Fruit fly (Drosophila melanogaster) whole organism, adult: ENCODE measurements around the gene Mcm5.

Source experiments
- CG11617 ChIP-seq: fragments of 200-800 bp; sonication (Bioruptor generic); optimal IDR thresholded peaks from 2 replicates; lab custom pipeline; 2017; ENCODE audit warnings: mild to moderate bottlenecking, missing biosample characterization, missing genetic modification reagents, missing genetic modification characterization
- CG12768 ChIP-seq: fragments of 200-800 bp; sonication (Bioruptor generic); optimal IDR thresholded peaks from 2 replicates; lab custom pipeline; 2017; ENCODE audit warnings: missing biosample characterization, missing genetic modification characterization, mild to moderate bottlenecking, moderate library complexity, missing genetic modification reagents
- CG14711 ChIP-seq: fragments of 200-800 bp; sonication (Bioruptor generic); optimal IDR thresholded peaks from 2 replicates; lab custom pipeline; 2018; ENCODE audit warnings: missing biosample characterization, mild to moderate bottlenecking, missing genetic modification characterization, moderate library complexity
- CG1620 ChIP-seq: fragments of 200-800 bp; sonication (Bioruptor generic); optimal IDR thresholded peaks from 2 replicates; lab custom pipeline; 2016; ENCODE audit warnings: missing biosample characterization, missing genetic modification characterization
- CG33017 ChIP-seq: fragments of 200-800 bp; sonication (Bioruptor generic); optimal IDR thresholded peaks from 2 replicates; lab custom pipeline; 2018; ENCODE audit warnings: missing biosample characterization, mild to moderate bottlenecking, missing genetic modification characterization, moderate library complexity
- CG5204 ChIP-seq: fragments of 200-800 bp; sonication (Bioruptor generic); optimal IDR thresholded peaks from 2 replicates; lab custom pipeline; 2016; ENCODE audit warnings: missing biosample characterization, missing genetic modification characterization
- CG7045 ChIP-seq: fragments of 200-800 bp; sonication (Bioruptor generic); optimal IDR thresholded peaks from 2 replicates; lab custom pipeline; 2017; ENCODE audit warnings: missing biosample characterization, mild to moderate bottlenecking, missing genetic modification characterization
- CG7101 ChIP-seq: fragments of 200-800 bp; sonication (Bioruptor generic); optimal IDR thresholded peaks from 2 replicates; lab custom pipeline; 2018; ENCODE audit warnings: missing biosample characterization, mild to moderate bottlenecking, missing genetic modification characterization, moderate library complexity
- Clk ChIP-seq: fragments of 200-800 bp; sonication (Bioruptor generic); optimal IDR thresholded peaks from 2 replicates; lab custom pipeline; 2017; ENCODE audit warnings: missing biosample characterization, missing genetic modification characterization
- Crg-1 ChIP-seq: fragments of 200-800 bp; sonication (Bioruptor generic); optimal IDR thresholded peaks from 2 replicates; lab custom pipeline; 2016; ENCODE audit warnings: missing biosample characterization, missing genetic modification characterization
- Hr96 ChIP-seq: fragments of 200-800 bp; sonication (Bioruptor generic); optimal IDR thresholded peaks from 2 replicates; lab custom pipeline; 2016; ENCODE audit warnings: missing biosample characterization, missing genetic modification characterization
- Mnt ChIP-seq: fragments of 200-800 bp; sonication (Bioruptor generic); optimal IDR thresholded peaks from 2 replicates; lab custom pipeline; 2016; ENCODE audit warnings: missing biosample characterization, mild to moderate bottlenecking, missing genetic modification characterization
- bab1 ChIP-seq: fragments of 200-800 bp; sonication (Bioruptor generic); optimal IDR thresholded peaks from 3 replicates; lab custom pipeline; 2019; ENCODE audit warnings: missing biosample characterization, mild to moderate bottlenecking, missing genetic modification characterization, moderate library complexity
- cic ChIP-seq: fragments of 200-800 bp; sonication (Bioruptor generic); optimal IDR thresholded peaks from 2 replicates; lab custom pipeline; 2017; ENCODE audit warnings: missing biosample characterization, mild to moderate bottlenecking, missing genetic modification characterization, moderate library complexity
- cnc ChIP-seq, 2 experiments: fragments of >200 bp; optimal IDR thresholded peaks; 2 replicates each; lab custom pipeline; 2017
- kay ChIP-seq: fragments of 200-800 bp; sonication (Bioruptor generic); peaks from one replicate; lab custom pipeline; 2016; ENCODE audit warnings: missing biosample characterization, missing genetic modification characterization, borderline replicate concordance
- ovo ChIP-seq: fragments of 200-800 bp; sonication (Bioruptor generic); optimal IDR thresholded peaks from 2 replicates; lab custom pipeline; 2016; ENCODE audit warnings: missing biosample characterization, missing genetic modification characterization
- pad ChIP-seq: fragments of 200-800 bp; sonication (Bioruptor generic); optimal IDR thresholded peaks from 3 replicates; lab custom pipeline; 2017; ENCODE audit warnings: missing biosample characterization, missing genetic modification characterization, mild to moderate bottlenecking, moderate library complexity, missing genetic modification reagents
- tj ChIP-seq: fragments of 200-800 bp; sonication (Bioruptor generic); optimal IDR thresholded peaks from 3 replicates; lab custom pipeline; 2017; ENCODE audit warnings: missing biosample characterization, mild to moderate bottlenecking, missing genetic modification characterization, moderate library complexity
- toe ChIP-seq: fragments of 200-800 bp; sonication (Bioruptor generic); optimal IDR thresholded peaks from 2 replicates; lab custom pipeline; 2016; ENCODE audit warnings: missing biosample characterization, missing genetic modification characterization

Mcm5 gene

DNA sequence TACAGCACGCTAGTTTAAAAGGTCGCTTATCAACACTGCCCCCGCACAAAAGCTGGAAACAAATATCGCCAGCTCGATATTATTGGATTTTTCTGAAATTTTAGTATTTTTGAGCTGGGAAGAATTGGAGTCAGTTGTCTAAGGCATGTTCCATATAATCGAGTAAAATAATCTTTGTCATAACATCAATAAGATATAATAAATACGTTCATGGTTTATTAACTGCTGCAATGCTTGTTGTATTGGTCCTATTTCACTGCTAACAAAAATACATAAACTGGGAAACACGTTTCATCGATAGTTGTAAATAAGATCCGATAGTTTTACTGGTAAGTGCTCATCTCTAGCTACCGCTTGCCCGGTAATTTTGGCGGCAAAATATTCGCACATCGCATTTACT, at the start of gene Mcm5, which contains the start of gene Art1:
TSS of gene Mcm5 (plus strand) at position 339 of the 400 bp plus-strand sequence.
TSS of gene Art1 (minus strand) at position 41 of the 400 bp plus-strand sequence.
- TF ChIP-seq CG7101 (peak; percentile 33), CG14711 (tag; lab: Kevin White, UChicago) (peak; percentile 38), bab1 (GFP tag; lab: Kevin White, UChicago) (peak; percentile 47), Hr96 (GFP tag; lab: Kevin White, UChicago) (peak; percentile 69), CG33017 (tag; lab: Kevin White, UChicago) (no peak), Crg-1 (GFP tag; lab: Kevin White, UChicago) (peak; percentile 59), kay (peak; percentile 39), CG1620 (GFP tag; lab: Kevin White, UChicago) (peak; percentile 76), toe (peak; percentile 73), CG12768 (peak; percentile 2), Clk (peak; percentile 5), tj (GFP tag; lab: Kevin White, UChicago) (no peak), CG7045 (GFP tag; lab: Kevin White, UChicago) (peak; percentile 47), cnc (optimal IDR thresholded peaks at IDR 0.05; lab: Kevin White, UChicago) (no peak), pad (GFP tag; lab: Kevin White, UChicago) (peak; percentile 58), CG11617 (peak; percentile 45), ovo (no peak), cic (GFP tag; lab: Kevin White, UChicago) (no peak), Mnt (GFP tag; lab: Kevin White, UChicago) (peak; percentile 75), CG5204 (peak; percentile 66)

DNA sequence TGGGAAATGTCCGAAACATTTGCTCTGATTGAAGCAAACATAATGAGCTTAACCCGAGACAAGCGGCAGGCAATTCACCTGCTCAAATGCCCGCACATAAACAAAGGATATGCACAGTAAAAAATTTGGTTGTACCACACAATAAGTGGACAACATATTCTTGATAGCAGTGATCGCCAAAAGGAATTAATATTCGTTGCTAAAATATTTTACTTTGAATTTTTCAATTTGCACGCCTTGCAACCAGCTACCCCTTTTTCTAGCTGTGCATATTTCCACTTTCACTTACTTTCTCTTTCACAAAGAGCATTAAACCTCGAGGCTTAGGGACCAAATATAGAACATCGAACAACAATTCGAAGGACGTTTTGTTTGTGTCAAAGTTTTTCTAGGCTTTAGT, 40.7 kb upstream of the Mcm5 start:
- no peak for TF ChIP-seq CG7045 (GFP tag; lab: Kevin White, UChicago)
- no peak for TF ChIP-seq kay

DNA sequence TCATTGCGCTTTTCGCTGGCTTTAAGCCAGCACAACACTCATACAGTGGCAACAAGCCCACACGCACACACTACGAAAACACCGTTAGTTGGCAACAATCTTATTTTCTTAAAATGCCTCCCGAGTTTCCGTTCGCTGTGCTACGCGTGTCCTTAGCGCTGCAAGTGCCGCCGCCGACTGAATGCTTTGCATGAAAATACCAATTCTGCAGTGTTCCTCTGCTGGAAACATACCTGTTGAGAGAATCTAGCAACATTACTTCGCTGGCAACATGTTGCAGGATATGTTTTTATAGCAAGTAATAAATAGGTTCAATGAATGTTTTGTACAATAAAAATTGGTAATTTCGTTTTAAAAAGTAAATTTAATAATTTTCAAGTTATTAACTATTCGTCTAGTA, 37.3 kb upstream of the Mcm5 start, which contains the start of gene TkR86C:
TSS of gene TkR86C (minus strand) at position 168 of the 400 bp plus-strand sequence.
- TF ChIP-seq cnc (optimal IDR thresholded peaks at IDR 0.05; lab: Kevin White, UChicago) (no peak), CG7101 (no peak), Mnt (GFP tag; lab: Kevin White, UChicago) (no peak), Crg-1 (GFP tag; lab: Kevin White, UChicago) (no peak), kay (no peak), CG11617 (no peak), CG1620 (GFP tag; lab: Kevin White, UChicago) (no peak), ovo (no peak), cic (GFP tag; lab: Kevin White, UChicago) (no peak), Hr96 (GFP tag; lab: Kevin White, UChicago) (no peak)

DNA sequence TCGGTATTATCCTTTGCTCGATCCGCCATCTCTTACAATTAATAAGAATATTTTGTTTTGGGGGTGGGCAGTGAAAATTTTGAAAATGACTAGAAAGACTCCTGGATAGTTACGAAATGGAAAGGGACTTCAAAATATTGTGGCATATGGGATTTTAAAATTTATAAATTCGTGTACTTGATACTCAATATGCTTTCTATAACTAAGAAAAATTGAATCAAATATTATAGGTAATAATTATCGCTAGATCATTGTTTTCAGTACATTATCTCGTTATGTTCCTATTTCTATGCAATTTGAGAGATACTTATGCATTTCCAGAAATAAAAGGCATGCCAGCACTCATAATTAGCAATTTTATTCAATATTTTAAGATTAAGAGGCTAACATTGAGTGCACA, 32.8 kb upstream of the Mcm5 start, which contains the start of gene CG14691:
TSS of gene CG14691 (minus strand) at position 101 of the 400 bp plus-strand sequence.
- TF ChIP-seq Clk (no peak), toe (no peak), Hr96 (GFP tag; lab: Kevin White, UChicago) (no peak), Mnt (GFP tag; lab: Kevin White, UChicago) (no peak)

DNA sequence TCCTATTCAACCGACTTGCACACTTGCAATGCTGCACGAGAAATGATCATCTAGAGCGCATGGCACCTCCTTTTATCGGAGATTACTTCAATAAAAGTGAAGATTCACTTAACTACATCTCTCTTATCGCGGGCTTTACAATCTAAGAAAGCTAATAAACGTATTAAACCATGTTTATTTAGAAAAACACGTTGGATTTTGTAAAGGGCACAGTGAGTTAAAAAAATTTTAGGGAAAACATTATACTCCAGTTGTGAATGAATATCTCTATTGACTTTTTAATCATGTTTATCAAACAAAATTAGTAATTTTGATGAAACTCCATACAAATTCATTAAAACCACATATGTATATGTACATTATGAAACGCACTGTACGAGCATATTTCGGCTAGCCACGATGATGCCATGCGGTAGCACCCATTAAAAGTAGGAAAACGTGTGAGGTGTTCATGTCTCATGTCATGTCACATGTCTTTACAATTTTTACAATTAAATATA, 28.9 kb upstream of the Mcm5 start, which contains the start of gene CG31272:
TSS of gene CG31272 (minus strand) at position 51 of the 500 bp plus-strand sequence.
- TF ChIP-seq cic (GFP tag; lab: Kevin White, UChicago) (peak; percentile 70), CG5204 (peak; percentile 15), CG7045 (GFP tag; lab: Kevin White, UChicago) (peak; percentile 30), toe (no peak)

DNA sequence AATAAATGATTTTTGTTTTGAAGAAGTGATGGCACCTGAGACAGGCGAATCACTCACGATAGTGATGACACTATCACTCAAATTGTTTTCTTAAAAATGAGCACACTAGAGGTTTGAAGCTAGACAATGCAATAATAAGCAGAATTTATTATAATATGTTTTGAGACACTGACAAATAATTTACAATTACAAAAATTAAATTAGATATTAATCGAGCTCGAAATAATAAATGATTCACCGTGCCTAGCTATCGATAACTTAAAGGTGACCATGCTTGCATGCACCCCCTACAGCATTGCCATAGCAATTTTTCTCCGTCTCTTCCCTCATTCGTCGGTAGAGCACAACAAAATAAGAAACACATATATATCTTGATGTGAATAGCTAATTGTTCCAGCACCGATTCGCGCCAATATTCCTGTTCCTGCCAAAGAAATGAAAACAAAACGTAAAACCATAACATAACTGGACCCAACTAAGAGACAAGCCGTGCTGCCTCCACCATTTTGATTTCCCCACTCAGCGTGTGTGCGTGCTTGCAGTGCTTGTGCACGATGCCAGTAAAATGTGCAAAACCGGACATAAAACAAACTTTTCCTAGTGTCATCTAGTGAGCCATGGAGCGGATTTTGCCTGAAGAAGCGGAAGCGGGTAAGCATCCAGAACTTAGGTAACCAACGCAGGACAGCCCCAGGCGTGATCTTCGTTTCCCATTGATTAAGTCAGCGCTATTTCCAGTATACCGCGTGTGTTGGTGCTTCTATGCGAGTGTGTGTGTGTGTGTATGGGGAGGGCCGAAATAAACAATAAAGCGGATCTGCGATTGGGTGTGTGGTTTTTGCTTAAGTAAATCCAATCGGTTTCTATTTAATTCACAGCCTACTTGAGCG, 27.1 kb upstream of the Mcm5 start, which contains the start of the genes MED7 and Cap-H2:
TSS of gene MED7 (minus strand) at position 67 of the 890 bp plus-strand sequence.
TSS of gene Cap-H2 (plus strand) at position 345 of the 890 bp plus-strand sequence.
- peak; percentile 68 for TF ChIP-seq pad (GFP tag; lab: Kevin White, UChicago)
- TF ChIP-seq Clk, result peak; percentile 36
- TF ChIP-seq CG33017 (tag; lab: Kevin White, UChicago), result peak; percentile 30
- TF ChIP-seq Hr96 (GFP tag; lab: Kevin White, UChicago), result peak; percentile 76
- TF ChIP-seq tj (GFP tag; lab: Kevin White, UChicago), result peak; percentile 28
- TF ChIP-seq CG1620 (GFP tag; lab: Kevin White, UChicago), result peak; percentile 79
- peak; percentile 63 for TF ChIP-seq Crg-1 (GFP tag; lab: Kevin White, UChicago)
- peak; percentile 51 for TF ChIP-seq CG7101
- peak; percentile 50 for TF ChIP-seq CG11617
- TF ChIP-seq CG7045 (GFP tag; lab: Kevin White, UChicago), result peak; percentile 79
- TF ChIP-seq cic (GFP tag; lab: Kevin White, UChicago), result peak; percentile 83
- TF ChIP-seq ovo, result peak; percentile 53
- no peak for TF ChIP-seq CG12768
- peak; percentile 72 for TF ChIP-seq Mnt (GFP tag; lab: Kevin White, UChicago)
- TF ChIP-seq CG14711 (tag; lab: Kevin White, UChicago), result peak; percentile 65
- TF ChIP-seq cnc (optimal IDR thresholded peaks at IDR 0.05; lab: Kevin White, UChicago), result no peak
- peak; percentile 76 for TF ChIP-seq bab1 (GFP tag; lab: Kevin White, UChicago)
- peak; percentile 73 for TF ChIP-seq CG5204
- TF ChIP-seq kay, result peak; percentile 56
- peak; percentile 92 for TF ChIP-seq toe
